Fruit fly (Drosophila melanogaster): ENCODE data around the gene CG5391.

DNA sequence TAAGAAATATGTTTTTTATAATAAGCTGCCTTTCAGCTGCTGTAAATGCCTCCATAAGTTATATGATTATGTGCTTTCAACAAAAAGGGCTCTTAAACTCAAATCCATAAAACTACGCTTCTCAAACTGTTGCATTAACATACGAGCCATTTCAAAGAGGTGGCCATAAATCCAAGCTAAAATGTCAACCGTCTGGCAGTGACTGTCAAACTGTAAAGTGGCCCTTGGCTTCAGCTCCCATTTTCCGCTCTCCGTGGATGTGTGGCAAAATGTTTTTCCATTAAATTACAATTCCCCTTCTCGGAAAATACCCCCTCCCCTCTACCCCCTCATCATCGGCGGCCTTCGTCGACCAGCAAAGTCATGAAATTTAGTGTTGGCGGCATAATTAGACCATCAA lies 8.8 kb upstream of the CG5391 start:
- TF ChIP-seq Sin3A (optimal IDR thresholded peaks at IDR 0.05) (no peak), CG8359 (GFP tag; optimal IDR thresholded peaks at IDR 0.05; ENCODE audit: borderline replicate concordance) (no peak), Hr39 (optimal IDR thresholded peaks at IDR 0.05) (no peak), gsb (GFP tag; IDR thresholded peaks at IDR 0.05) (no peak), ewg (GFP tag; optimal IDR thresholded peaks at IDR 0.05) (no peak), Side (GFP tag; optimal IDR thresholded peaks at IDR 0.05) (no peak), CG14014 (GFP tag; IDR thresholded peaks at IDR 0.05) (no peak), Dref (GFP tag; IDR thresholded peaks at IDR 0.05) (no peak), CG16779 (GFP tag; IDR thresholded peaks at IDR 0.05) (no peak), CG17829 (tag; optimal IDR thresholded peaks at IDR 0.05) (no peak), ara (GFP tag; IDR thresholded peaks at IDR 0.05) (no peak), CG4360 (GFP tag; IDR thresholded peaks at IDR 0.05) (no peak), lola (GFP tag; optimal IDR thresholded peaks at IDR 0.05) (no peak), kay (GFP tag; optimal IDR thresholded peaks at IDR 0.05) (no peak)

Measured in whole organism, embryonic.